Fruit fly (Drosophila melanogaster): ENCODE results near the gene CG6683.

CG6683 gene

dm6 chr3L:8544710-8545109 is 30.0 kb upstream of the CG6683 start, which contains the start of gene rhea (continued):
- TF ChIP-seq CG15479 (GFP tag; optimal IDR thresholded peaks at IDR 0.05): no peak
- TF ChIP-seq Sox102F (GFP tag; optimal IDR thresholded peaks at IDR 0.05): peak; percentile 18
- TF ChIP-seq CG42726 (GFP tag; IDR thresholded peaks at IDR 0.05; ENCODE audit: partially characterized antibody): peak; percentile 57
- no peak for TF ChIP-seq cwo (GFP tag; optimal IDR thresholded peaks at IDR 0.05)
- no peak for TF ChIP-seq kah (GFP tag; optimal IDR thresholded peaks at IDR 0.05)
- no peak for TF ChIP-seq CG4730 (GFP tag; IDR thresholded peaks at IDR 0.05)
- TF ChIP-seq CG18262 (tag; optimal IDR thresholded peaks at IDR 0.05): peak; percentile 34
- no peak for TF ChIP-seq Gug (GFP tag; IDR thresholded peaks at IDR 0.05)
- TF ChIP-seq Kr (GFP tag; optimal IDR thresholded peaks at IDR 0.05): no peak
- no peak for TF ChIP-seq Fer3 (tag; optimal IDR thresholded peaks at IDR 0.05)
- TF ChIP-seq CG12942 (GFP tag; optimal IDR thresholded peaks at IDR 0.05): no peak
- no peak for TF ChIP-seq CG4328 (GFP tag; optimal IDR thresholded peaks at IDR 0.05)
- TF ChIP-seq Doc3 (GFP tag; IDR thresholded peaks at IDR 0.05; ENCODE audit: partially characterized antibody): peak; percentile 81
- TF ChIP-seq ato (GFP tag; IDR thresholded peaks at IDR 0.05; ENCODE audit: partially characterized antibody): no peak
- TF ChIP-seq CG14965 (GFP tag; optimal IDR thresholded peaks at IDR 0.05; ENCODE audit: borderline replicate concordance): no peak
- TF ChIP-seq CG31388 (GFP tag; optimal IDR thresholded peaks at IDR 0.05): no peak
- TF ChIP-seq CG12744 (GFP tag; optimal IDR thresholded peaks at IDR 0.05): no peak
- no peak for TF ChIP-seq exex (tag; optimal IDR thresholded peaks at IDR 0.05)
- TF ChIP-seq CG12155 (GFP tag; optimal IDR thresholded peaks at IDR 0.05): no peak
- no peak for TF ChIP-seq repo (GFP tag; optimal IDR thresholded peaks at IDR 0.05)
- TF ChIP-seq CG9437 (GFP tag; optimal IDR thresholded peaks at IDR 0.05): no peak
- no peak for TF ChIP-seq CG5245 (GFP tag; optimal IDR thresholded peaks at IDR 0.05)
- TF ChIP-seq sr (GFP tag; IDR thresholded peaks at IDR 0.05): no peak
- no peak for TF ChIP-seq CG12104 (GFP tag; optimal IDR thresholded peaks at IDR 0.05)
- peak; percentile 41 for TF ChIP-seq lilli (GFP tag; optimal IDR thresholded peaks at IDR 0.05)
- TF ChIP-seq H15 (GFP tag; IDR thresholded peaks at IDR 0.05): no peak
- TF ChIP-seq CG11560 (tag; IDR thresholded peaks at IDR 0.05): no peak
- peak; percentile 36 for TF ChIP-seq CG8924 (tag; optimal IDR thresholded peaks at IDR 0.05)
- TF ChIP-seq bsh (GFP tag; optimal IDR thresholded peaks at IDR 0.05): no peak
- TF ChIP-seq CG10274 (GFP tag; optimal IDR thresholded peaks at IDR 0.05): no peak
- peak; percentile 59; the same call in 2 of the 3 replicates for TF ChIP-seq vnd (GFP tag; IDR thresholded peaks at IDR 0.05; ENCODE audit: partially characterized antibody)
- no peak for TF ChIP-seq grn (GFP tag; optimal IDR thresholded peaks at IDR 0.05)
- TF ChIP-seq Antp (GFP tag; optimal IDR thresholded peaks at IDR 0.05): no peak
- no peak for TF ChIP-seq Dip3 (GFP tag; optimal IDR thresholded peaks at IDR 0.05)
- TF ChIP-seq mam (GFP tag; optimal IDR thresholded peaks at IDR 0.05): no peak
- TF ChIP-seq CG14050 (GFP tag; IDR thresholded peaks at IDR 0.05): no peak
- TF ChIP-seq onecut (GFP tag; IDR thresholded peaks at IDR 0.05): no peak
- peak; percentile 76; the same call in 1 of the 4 replicates for TF ChIP-seq chinmo (GFP tag; IDR thresholded peaks at IDR 0.05; ENCODE audit: partially characterized antibody)
- TF ChIP-seq CG10654 (GFP tag; optimal IDR thresholded peaks at IDR 0.05): no peak
- TF ChIP-seq CG6791 (GFP tag; IDR thresholded peaks at IDR 0.05; ENCODE audit: partially characterized antibody): peak; percentile 71; the same call in 2 of the 3 replicates
- TF ChIP-seq Ets97D (GFP tag; optimal IDR thresholded peaks at IDR 0.05): peak; percentile 25
- no peak for TF ChIP-seq CG17359 (tag; optimal IDR thresholded peaks at IDR 0.05)
- no peak for TF ChIP-seq bigmax (GFP tag; optimal IDR thresholded peaks at IDR 0.05)
- no peak for TF ChIP-seq CG3065 (GFP tag; optimal IDR thresholded peaks at IDR 0.05)
- peak; percentile 30 for TF ChIP-seq Six4 (GFP tag; optimal IDR thresholded peaks at IDR 0.05)
- TF ChIP-seq gfzf (GFP tag; optimal IDR thresholded peaks at IDR 0.05): peak; percentile 49
- no peak for TF ChIP-seq gcm (GFP tag; optimal IDR thresholded peaks at IDR 0.05)
- TF ChIP-seq CG2129 (GFP tag; IDR thresholded peaks at IDR 0.05; ENCODE audit: partially characterized antibody): peak; percentile 61
- TF ChIP-seq CHES-1-like (GFP tag; optimal IDR thresholded peaks at IDR 0.05): no peak
- no peak for TF ChIP-seq CG3407 (GFP tag; optimal IDR thresholded peaks at IDR 0.05)
- TF ChIP-seq HLH54F (GFP tag; optimal IDR thresholded peaks at IDR 0.05): no peak
